Worm (Caenorhabditis elegans) whole organism, L3 larva: ENCODE data around the gene pqm-1.

Experiments used
- ZK546.5 ChIP-seq: sonication (generic microtip); optimal IDR thresholded peaks from 2 replicates; lab custom pipeline; 2017; ENCODE audit warnings: missing biosample characterization, missing genetic modification characterization
- ama-1 ChIP-seq: fragments of 150-350 bp; optimal IDR thresholded peaks from 2 replicates; lab custom pipeline; 2018
- nhr-25 ChIP-seq: sonication (generic microtip); optimal IDR thresholded peaks from 2 replicates; lab custom pipeline; 2017; ENCODE audit warnings: missing biosample characterization, missing genetic modification characterization
- nhr-76 ChIP-seq: fragments of 150-350 bp; sonication (generic microtip); optimal IDR thresholded peaks from 5 replicates; lab custom pipeline; 2014; ENCODE audit warnings: missing biosample characterization, missing genetic modification characterization
- pha-4 ChIP-seq: fragments of 150-350 bp; optimal IDR thresholded peaks from 2 replicates; lab custom pipeline; 2014; ENCODE audit warnings: missing biosample characterization, missing genetic modification reagents, missing genetic modification characterization
- pqm-1 ChIP-seq: fragments of 150-350 bp; optimal IDR thresholded peaks from 2 replicates; lab custom pipeline; 2017; ENCODE audit warnings: missing biosample characterization, missing genetic modification characterization, inconsistent platforms
- unc-62 ChIP-seq: fragments of 150-350 bp; sonication (generic microtip); optimal IDR thresholded peaks from 4 replicates; lab custom pipeline; 2014; ENCODE audit warnings: missing biosample characterization, missing genetic modification reagents, missing genetic modification characterization

DNA sequence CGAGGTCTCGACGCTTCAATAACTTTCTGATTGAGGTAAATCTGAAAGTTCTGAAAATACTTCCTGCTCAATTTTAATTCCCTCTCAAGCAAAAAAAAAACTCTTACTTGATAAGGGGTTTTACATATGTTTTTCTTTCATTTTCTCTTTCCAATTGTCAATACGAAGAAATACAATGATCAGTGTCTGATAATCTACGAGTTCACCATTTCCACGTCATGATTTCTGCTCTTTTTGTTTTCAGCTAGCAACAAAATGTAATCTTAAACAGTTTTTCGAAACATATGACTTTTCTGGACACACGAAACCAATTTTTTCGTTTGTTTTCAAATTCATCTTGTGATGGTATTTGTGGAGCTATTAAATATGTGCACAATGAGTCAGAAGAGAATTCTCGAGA lies 3.8 kb upstream of the pqm-1 start:
- TF ChIP-seq pha-4 (tag; lab: Kevin White, UChicago) (peak; percentile 65), pqm-1 (tag; lab: Kevin White, UChicago) (no peak), ama-1 (lab: Kevin White, UChicago) (no peak), nhr-25 (no peak), unc-62 (no peak), ZK546.5 (tag; lab: Kevin White, UChicago) (no peak), nhr-76 (tag; lab: Kevin White, UChicago) (no peak)
